Fruit fly (Drosophila melanogaster) whole organism, embryonic: ENCODE results near the gene Glut1.

ENCODE experiments used
- Ada2b ChIP-seq: fragments of 200-800 bp; sonication (Bioruptor generic); IDR thresholded peaks from 2 replicates; pipeline ENCODE4 v1.3.6; 2022; ENCODE audit warnings: missing biosample characterization, missing genetic modification characterization
- Blimp-1 ChIP-seq: fragments of 200-800 bp; sonication (Bioruptor generic); optimal IDR thresholded peaks from 3 replicates; lab custom pipeline; 2018; ENCODE audit warnings: missing biosample characterization, missing genetic modification characterization, mild to moderate bottlenecking, moderate library complexity, missing genetic modification reagents
- CG10147 ChIP-seq: fragments of 200-800 bp; sonication (Bioruptor generic); optimal IDR thresholded peaks from 2 replicates; lab custom pipeline; 2019; ENCODE audit warnings: missing biosample characterization, mild to moderate bottlenecking, missing genetic modification characterization, moderate library complexity
- CG10267 ChIP-seq: fragments of 200-800 bp; sonication (Bioruptor generic); optimal IDR thresholded peaks from 2 replicates; lab custom pipeline; 2018; ENCODE audit warnings: missing biosample characterization, mild to moderate bottlenecking, missing genetic modification characterization, moderate library complexity
- CG10462 ChIP-seq: fragments of 200-800 bp; sonication (Bioruptor generic); optimal IDR thresholded peaks from 2 replicates; lab custom pipeline; 2016; ENCODE audit warnings: missing biosample characterization, missing genetic modification characterization
- CG11695 ChIP-seq: fragments of 200-800 bp; sonication (Bioruptor generic); IDR thresholded peaks from 3 replicates; pipeline ENCODE4 v1.3.6; 2022; ENCODE audit warnings: missing biosample characterization, missing genetic modification characterization
- CG11723 ChIP-seq: fragments of 200-800 bp; sonication (Bioruptor generic); optimal IDR thresholded peaks from 2 replicates; lab custom pipeline; 2017; ENCODE audit warnings: missing biosample characterization, mild to moderate bottlenecking, missing genetic modification characterization
- CG12769 ChIP-seq: fragments of 200-800 bp; sonication (Bioruptor generic); optimal IDR thresholded peaks from 2 replicates; lab custom pipeline; 2019; ENCODE audit warnings: missing biosample characterization, mild to moderate bottlenecking, missing genetic modification characterization, moderate library complexity
- CG13296 ChIP-seq: fragments of 200-800 bp; sonication (Bioruptor generic); optimal IDR thresholded peaks from 3 replicates; lab custom pipeline; 2018; ENCODE audit warnings: missing biosample characterization, mild to moderate bottlenecking, missing genetic modification characterization
- CG1792 ChIP-seq: fragments of 200-800 bp; sonication (Bioruptor generic); optimal IDR thresholded peaks from 2 replicates; lab custom pipeline; 2016; ENCODE audit warnings: missing biosample characterization, missing genetic modification characterization
- CG31365 ChIP-seq: fragments of 200-800 bp; sonication (Bioruptor generic); optimal IDR thresholded peaks from 2 replicates; lab custom pipeline; 2018; ENCODE audit warnings: missing biosample characterization, mild to moderate bottlenecking, missing genetic modification characterization
- CG3163 ChIP-seq: fragments of 200-800 bp; sonication (Bioruptor generic); optimal IDR thresholded peaks from 3 replicates; lab custom pipeline; 2016; ENCODE audit warnings: missing biosample characterization, missing genetic modification characterization
- CG32532 ChIP-seq: fragments of 200-800 bp; sonication (Bioruptor generic); IDR thresholded peaks from 2 replicates; pipeline ENCODE4 v1.3.6; 2022; ENCODE audit warnings: missing biosample characterization, missing genetic modification characterization
- CG33213 ChIP-seq: fragments of 200-800 bp; sonication (Bioruptor generic); optimal IDR thresholded peaks from 3 replicates; lab custom pipeline; 2016; ENCODE audit warnings: missing biosample characterization, missing genetic modification characterization
- CG4707 ChIP-seq: fragments of 200-800 bp; sonication (Bioruptor generic); optimal IDR thresholded peaks from 2 replicates; lab custom pipeline; 2018; ENCODE audit warnings: missing biosample characterization, mild to moderate bottlenecking, missing genetic modification characterization, moderate library complexity
- CG6765 ChIP-seq: fragments of 200-800 bp; sonication (Bioruptor generic); optimal IDR thresholded peaks from 3 replicates; lab custom pipeline; 2017; ENCODE audit warnings: missing biosample characterization, mild to moderate bottlenecking, missing genetic modification characterization
- CG8944 ChIP-seq: fragments of 200-800 bp; sonication (Bioruptor generic); optimal IDR thresholded peaks from 3 replicates; lab custom pipeline; 2016; ENCODE audit warnings: missing biosample characterization, missing genetic modification characterization
- D19B ChIP-seq: fragments of 200-800 bp; sonication (Bioruptor generic); optimal IDR thresholded peaks from 2 replicates; lab custom pipeline; 2017; ENCODE audit warnings: missing biosample characterization, mild to moderate bottlenecking, missing genetic modification characterization
- E2f1 ChIP-seq: fragments of 200-800 bp; sonication (Bioruptor generic); IDR thresholded peaks from 2 replicates; pipeline ENCODE4 v1.3.6; 2022; ENCODE audit warnings: missing biosample characterization, missing genetic modification characterization
- GATAe ChIP-seq: fragments of 200-800 bp; sonication (Bioruptor generic); conservative IDR thresholded peaks from 2 replicates; pipeline ENCODE4 v1.3.6; 2022; ENCODE audit warnings: missing biosample characterization, missing genetic modification characterization
- Hmr ChIP-seq: fragments of 200-800 bp; sonication (Bioruptor generic); optimal IDR thresholded peaks from 3 replicates; lab custom pipeline; 2017; ENCODE audit warnings: mild to moderate bottlenecking, missing biosample characterization, missing genetic modification reagents, missing genetic modification characterization
- MTF-1 ChIP-seq: fragments of 200-800 bp; sonication (Bioruptor generic); optimal IDR thresholded peaks from 2 replicates; lab custom pipeline; 2018; ENCODE audit warnings: missing biosample characterization, mild to moderate bottlenecking, missing genetic modification characterization, borderline replicate concordance
- Nf-YA ChIP-seq: fragments of 200-800 bp; sonication (Bioruptor generic); IDR thresholded peaks from 2 replicates; pipeline ENCODE4 v1.3.6; 2022; ENCODE audit warnings: missing biosample characterization, missing genetic modification characterization
- Rfx ChIP-seq: fragments of 200-800 bp; sonication (Bioruptor generic); IDR thresholded peaks from 2 replicates; pipeline ENCODE4 v1.3.6; 2022; ENCODE audit warnings: missing biosample characterization, missing genetic modification characterization
- Spps ChIP-seq: fragments of 200-800 bp; sonication (Bioruptor generic); optimal IDR thresholded peaks from 2 replicates; lab custom pipeline; 2018; ENCODE audit warnings: missing biosample characterization, mild to moderate bottlenecking, missing genetic modification characterization
- Taf1 ChIP-seq: fragments of 200-800 bp; sonication (Bioruptor generic); IDR thresholded peaks from 2 replicates; pipeline ENCODE4 v1.3.6; 2022; ENCODE audit warnings: missing biosample characterization, missing genetic modification characterization
- ash1 ChIP-seq: fragments of 200-800 bp; sonication (Bioruptor generic); optimal IDR thresholded peaks from 2 replicates; lab custom pipeline; 2018; ENCODE audit warnings: missing biosample characterization, mild to moderate bottlenecking, missing genetic modification characterization
- dati ChIP-seq: fragments of 200-800 bp; sonication (Bioruptor generic); IDR thresholded peaks from 2 replicates; pipeline ENCODE4 v1.3.6; 2022; ENCODE audit warnings: missing biosample characterization, missing genetic modification characterization
- dm ChIP-seq: fragments of 200-800 bp; sonication (Bioruptor generic); optimal IDR thresholded peaks from 3 replicates; lab custom pipeline; 2016; ENCODE audit warnings: missing biosample characterization, missing genetic modification characterization
- eyg ChIP-seq: fragments of 200-800 bp; sonication (Bioruptor generic); optimal IDR thresholded peaks from 3 replicates; lab custom pipeline; 2016; ENCODE audit warnings: missing biosample characterization, missing genetic modification characterization
- gcm ChIP-seq: fragments of 200-800 bp; sonication (Bioruptor generic); optimal IDR thresholded peaks from 2 replicates; lab custom pipeline; 2019; ENCODE audit warnings: missing biosample characterization, mild to moderate bottlenecking, missing genetic modification characterization, moderate library complexity
- gcm2 ChIP-seq: fragments of 200-800 bp; sonication (Bioruptor generic); optimal IDR thresholded peaks from 2 replicates; lab custom pipeline; 2016; ENCODE audit warnings: missing biosample characterization, missing genetic modification characterization
- gem ChIP-seq: fragments of 200-800 bp; sonication (Bioruptor generic); optimal IDR thresholded peaks from 2 replicates; lab custom pipeline; 2019; ENCODE audit warnings: missing biosample characterization, mild to moderate bottlenecking, missing genetic modification characterization, moderate library complexity
- ind ChIP-seq: fragments of 200-800 bp; sonication (Bioruptor generic); optimal IDR thresholded peaks from 3 replicates; lab custom pipeline; 2016; ENCODE audit warnings: missing biosample characterization, missing genetic modification characterization
- inv ChIP-seq: fragments of 200-800 bp; sonication (Bioruptor generic); IDR thresholded peaks from 2 replicates; pipeline ENCODE4 v1.3.6; 2022; ENCODE audit warnings: missing biosample characterization, missing genetic modification characterization; ENCODE audit not compliant: partially characterized antibody
- knrl ChIP-seq: fragments of 200-800 bp; sonication (Bioruptor generic); IDR thresholded peaks from 3 replicates; pipeline ENCODE4 v1.3.6; 2022; ENCODE audit warnings: missing biosample characterization, missing genetic modification characterization; ENCODE audit not compliant: partially characterized antibody
- nom ChIP-seq: fragments of 200-800 bp; sonication (Bioruptor generic); optimal IDR thresholded peaks from 2 replicates; lab custom pipeline; 2017; ENCODE audit warnings: missing biosample characterization, missing genetic modification characterization, mild to moderate bottlenecking, moderate library complexity, missing genetic modification reagents
- onecut ChIP-seq: fragments of 200-800 bp; sonication (Bioruptor generic); IDR thresholded peaks from 2 replicates; pipeline ENCODE4 v1.3.6; 2022; ENCODE audit warnings: missing biosample characterization, missing genetic modification characterization
- pan ChIP-seq, 4 experiments: fragments of >200 bp in 3 of 4; fragments of 200-800 bp in 1 of 4; sonication (Bioruptor generic) in 1 of 4; optimal IDR thresholded peaks in 3 of 4; IDR thresholded peaks in 1 of 4; 2 replicates each; pipeline versions ENCODE4 v1.3.6 to Lab custom; 2017 to 2022; ENCODE audit warnings: missing biosample characterization in 2 of 4, missing genetic modification characterization in 2 of 4, mixed read lengths in 1 of 4
- ro ChIP-seq: fragments of 200-800 bp; sonication (Bioruptor generic); IDR thresholded peaks from 2 replicates; pipeline ENCODE4 v1.3.6; 2022; ENCODE audit warnings: missing biosample characterization, missing genetic modification characterization
- sens-2 ChIP-seq: fragments of 200-800 bp; sonication (Bioruptor generic); IDR thresholded peaks from 2 replicates; pipeline ENCODE4 v1.3.6; 2022; ENCODE audit warnings: missing biosample characterization, missing genetic modification characterization
- sima ChIP-seq: fragments of 200-800 bp; sonication (Bioruptor generic); optimal IDR thresholded peaks from 2 replicates; lab custom pipeline; 2016; ENCODE audit warnings: missing biosample characterization, missing genetic modification characterization
- sr ChIP-seq: fragments of 200-800 bp; sonication (Bioruptor generic); IDR thresholded peaks from 3 replicates; pipeline ENCODE4 v1.3.6; 2022; ENCODE audit warnings: missing biosample characterization, missing genetic modification characterization
- tgo ChIP-seq: fragments of 200-800 bp; sonication (Bioruptor generic); IDR thresholded peaks from 3 replicates; pipeline ENCODE4 v1.3.6; 2022; ENCODE audit warnings: missing biosample characterization, missing genetic modification characterization
- tin ChIP-seq: fragments of 200-800 bp; sonication (Bioruptor generic); optimal IDR thresholded peaks from 3 replicates; lab custom pipeline; 2016; ENCODE audit warnings: missing biosample characterization, missing genetic modification characterization
- tna ChIP-seq: fragments of 200-800 bp; sonication (Bioruptor generic); IDR thresholded peaks from 2 replicates; pipeline ENCODE4 v1.3.6; 2022; ENCODE audit warnings: missing biosample characterization, missing genetic modification characterization; ENCODE audit not compliant: partially characterized antibody
- unc-4 ChIP-seq: fragments of 200-800 bp; sonication (Bioruptor generic); IDR thresholded peaks from 2 replicates; pipeline ENCODE4 v1.3.6; 2022; ENCODE audit warnings: missing biosample characterization, missing genetic modification characterization; ENCODE audit not compliant: partially characterized antibody
- wor ChIP-seq: fragments of 200-800 bp; sonication (Bioruptor generic); IDR thresholded peaks from 2 replicates; pipeline ENCODE4 v1.3.6; 2022; ENCODE audit warnings: missing biosample characterization, missing genetic modification characterization
- zfh2 ChIP-seq: fragments of 200-800 bp; sonication (Bioruptor generic); optimal IDR thresholded peaks from 2 replicates; lab custom pipeline; 2016; ENCODE audit warnings: missing biosample characterization, missing genetic modification characterization

Glut1 gene

DNA sequence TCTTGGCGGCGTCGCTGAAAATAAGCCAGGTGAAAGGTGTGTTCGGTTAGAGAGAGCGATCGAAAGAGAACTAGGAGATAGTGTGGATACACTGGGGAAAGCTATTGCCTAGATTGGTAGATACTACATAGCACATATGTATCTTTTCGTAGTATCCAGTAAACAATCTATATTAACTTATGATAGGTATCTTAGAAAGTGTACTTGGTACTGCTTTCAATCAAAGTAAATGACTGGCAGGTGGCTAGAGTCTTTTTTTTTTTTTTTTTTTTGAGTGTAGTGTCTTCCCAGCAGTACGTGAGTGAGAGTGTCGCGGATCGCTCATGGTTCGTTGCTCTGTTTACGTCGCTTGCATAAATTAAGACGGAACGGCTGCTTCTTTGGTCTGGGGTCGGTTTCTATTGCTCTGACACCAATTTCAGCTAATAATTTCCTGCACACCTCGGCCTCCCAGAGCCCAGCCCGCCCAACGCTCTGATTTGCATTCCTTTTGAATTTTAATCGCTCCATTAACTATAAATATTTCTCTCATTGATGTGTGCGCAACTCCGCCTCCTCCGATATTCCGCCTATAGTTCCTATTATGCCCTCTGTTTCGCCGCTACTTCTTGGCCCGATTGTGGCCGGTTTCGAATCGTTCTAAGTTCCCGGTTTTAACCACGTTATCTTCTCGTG, 115.9 kb downstream of the Glut1 start (continued):
- TF ChIP-seq gem (tag; lab: Kevin White, UChicago) (peak; percentile 77), GATAe (GFP tag; lab: Robert Waterston, UW) (no peak), Spps (tag; lab: Kevin White, UChicago) (peak; percentile 36), ash1 (GFP tag; lab: Kevin White, UChicago) (no peak), onecut (GFP tag; lab: Robert Waterston, UW) (peak; percentile 34), MTF-1 (no peak), CG31365 (tag; lab: Kevin White, UChicago) (no peak), inv (GFP tag; lab: Robert Waterston, UW) (no peak), wor (peak; percentile 57), CG12769 (tag; lab: Kevin White, UChicago) (no peak), pan (optimal IDR thresholded peaks at IDR 0.05; lab: Kevin White, UChicago) (no peak), pan (GFP tag; optimal IDR thresholded peaks at IDR 0.05 in 1 of 2, IDR thresholded peaks at IDR 0.05 in 1 of 2) (peak in 1 of 2 experiments; percentile 57), tin (GFP tag; lab: Kevin White, UChicago) (peak; percentile 77), gcm (GFP tag; lab: Kevin White, UChicago) (peak; percentile 26), CG33213 (GFP tag; lab: Kevin White, UChicago) (peak; percentile 23), Ada2b (GFP tag; lab: Robert Waterston, UW) (peak; percentile 42), knrl (GFP tag; lab: Robert Waterston, UW) (no peak), sens-2 (GFP tag; lab: Robert Waterston, UW) (peak; percentile 73), CG11723 (GFP tag; lab: Kevin White, UChicago) (peak; percentile 39), ro (no peak), unc-4 (GFP tag; lab: Robert Waterston, UW) (no peak), Rfx (GFP tag; lab: Robert Waterston, UW) (no peak), CG10147 (GFP tag; lab: Kevin White, UChicago) (no peak), dm (GFP tag; lab: Kevin White, UChicago) (no peak), D19B (GFP tag; lab: Kevin White, UChicago) (no peak), CG13296 (GFP tag; lab: Kevin White, UChicago) (no peak), CG32532 (peak; percentile 29; the same call in 1 of the 2 replicates), CG8944 (GFP tag; lab: Kevin White, UChicago) (peak; percentile 32), Nf-YA (GFP tag; lab: Robert Waterston, UW) (peak; percentile 56), tgo (peak; percentile 51; the same call in 2 of the 3 replicates), dati (peak; percentile 44; the same call in 1 of the 2 replicates), CG11695 (GFP tag; lab: Robert Waterston, UW) (peak; percentile 23; the same call in 1 of the 3 replicates), tna (GFP tag; lab: Robert Waterston, UW) (no peak), sima (no peak), zfh2 (peak; percentile 27), eyg (GFP tag; lab: Kevin White, UChicago) (no peak), CG10462 (GFP tag; lab: Kevin White, UChicago) (no peak), Taf1 (no peak), CG10267 (peak; percentile 11), gcm2 (GFP tag; lab: Kevin White, UChicago) (peak; percentile 40), sr (no peak), CG6765 (GFP tag; lab: Kevin White, UChicago) (no peak), CG3163 (GFP tag; lab: Kevin White, UChicago) (no peak), Hmr (GFP tag; lab: Kevin White, UChicago) (no peak), Blimp-1 (GFP tag; lab: Kevin White, UChicago) (peak; percentile 92), CG1792 (GFP tag; lab: Kevin White, UChicago) (peak; percentile 38), CG4707 (GFP tag; lab: Kevin White, UChicago) (peak; percentile 29), nom (GFP tag; lab: Kevin White, UChicago) (no peak), E2f1 (GFP tag; lab: Robert Waterston, UW) (no peak), ind (GFP tag; lab: Kevin White, UChicago) (peak; percentile 76)
